Worm (Caenorhabditis elegans): ENCODE data around the gene F23B12.7.

The F23B12.7 gene

ce11 chrV:14476680-14477079 is 27.2 kb downstream of the F23B12.7 start, which contains the start of gene clec-54 (continued):
- TF ChIP-seq F49E8.2 (tag; optimal IDR thresholded peaks at IDR 0.05; ENCODE audit: borderline replicate concordance) (no peak), saeg-2 (GFP tag; IDR thresholded peaks at IDR 0.05) (no peak), snpc-4 (tag; optimal IDR thresholded peaks at IDR 0.05) (no peak), spr-1 (tag; optimal IDR thresholded peaks at IDR 0.05) (no peak), daf-8 (GFP tag; IDR thresholded peaks at IDR 0.05) (no peak), zfp-3 (GFP tag; conservative IDR thresholded peaks at IDR 0.05) (no peak), nhr-11 (tag; optimal IDR thresholded peaks at IDR 0.05) (no peak), D1046.2 (GFP tag; IDR thresholded peaks at IDR 0.05) (no peak), ceh-82 (tag; optimal IDR thresholded peaks at IDR 0.05) (no peak), gei-8 (GFP tag; optimal IDR thresholded peaks at IDR 0.05) (no peak), unc-62 (GFP tag; optimal IDR thresholded peaks at IDR 0.05 in 1 of 2) (peak in 1 of 2 experiments; percentile 43), unc-62 (tag; optimal IDR thresholded peaks at IDR 0.05) (no peak), R02D3.7 (tag; optimal IDR thresholded peaks at IDR 0.05) (no peak), nhr-76 (tag; optimal IDR thresholded peaks at IDR 0.05) (no peak), Y48G9A.11 (GFP tag; IDR thresholded peaks at IDR 0.05) (no peak), daf-16 (GFP tag; optimal IDR thresholded peaks at IDR 0.05) (no peak), daf-16 (tag; optimal IDR thresholded peaks at IDR 0.05) (peak; percentile 37), mdt-29 (GFP tag; IDR thresholded peaks at IDR 0.05) (no peak), mep-1 (tag; optimal IDR thresholded peaks at IDR 0.05) (no peak), fos-1 (tag; optimal IDR thresholded peaks at IDR 0.05) (no peak)

ce11 chrV:14478979-14479378 is 29.5 kb downstream of the F23B12.7 start, which contains the start of gene clec-55:
clec-55 (plus strand) TSS chrV:14479279.
- TF ChIP-seq set-16 (GFP tag; IDR thresholded peaks at IDR 0.05), result no peak
- no peak for TF ChIP-seq mes-2 (tag; optimal IDR thresholded peaks at IDR 0.05; ENCODE audit: poor library complexity, severe bottlenecking)
- no peak for TF ChIP-seq gei-8 (GFP tag; optimal IDR thresholded peaks at IDR 0.05)
- no peak for TF ChIP-seq lsy-2 (tag; optimal IDR thresholded peaks at IDR 0.05)
- no peak for TF ChIP-seq madf-5 (GFP tag; IDR thresholded peaks at IDR 0.05)
- TF ChIP-seq hif-1 (tag; optimal IDR thresholded peaks at IDR 0.05), result no peak
- no peak for TF ChIP-seq lin-1 (GFP tag; IDR thresholded peaks at IDR 0.05)
- TF ChIP-seq snpc-4 (tag; optimal IDR thresholded peaks at IDR 0.05), result no peak
- no peak for TF ChIP-seq Y105C5A.15 (GFP tag; IDR thresholded peaks at IDR 0.05)
- no peak for TF ChIP-seq hlh-30 (tag; optimal IDR thresholded peaks at IDR 0.05; ENCODE audit: insufficient read depth)
- TF ChIP-seq php-3 (GFP tag; IDR thresholded peaks at IDR 0.05), result no peak
- TF ChIP-seq T26A8.4 (GFP tag; IDR thresholded peaks at IDR 0.05), result no peak
- TF ChIP-seq aha-1 (tag), result no peak
- no peak for TF ChIP-seq daf-16 (GFP tag; optimal IDR thresholded peaks at IDR 0.05)
- no peak for TF ChIP-seq daf-16 (tag; optimal IDR thresholded peaks at IDR 0.05)
- TF ChIP-seq ztf-11 (tag; optimal IDR thresholded peaks at IDR 0.05), result no peak
- no peak for TF ChIP-seq egl-27 (tag; optimal IDR thresholded peaks at IDR 0.05)
- TF ChIP-seq F10B5.3 (tag; optimal IDR thresholded peaks at IDR 0.05), result no peak

- TF ChIP-seq set-16 (GFP tag; IDR thresholded peaks at IDR 0.05) (peak; percentile 83), daf-19 (GFP tag; conservative IDR thresholded peaks at IDR 0.05) (no peak)
These were observed 31.0 kb downstream of the F23B12.7 start for ce11 chrV:14480533-14480932.

- TF ChIP-seq daf-19 (GFP tag; conservative IDR thresholded peaks at IDR 0.05) (no peak), pqm-1 (tag; optimal IDR thresholded peaks at IDR 0.05) (peak; percentile 11)
These were observed 31.9 kb downstream of the F23B12.7 start, which contains the start of gene R02D5.7 for ce11 chrV:14481401-14481800. R02D5.7 (minus strand) TSS chrV:14481501.

ce11 chrV:14481987-14482386 is 32.5 kb downstream of the F23B12.7 start, which contains the start of gene R02D5.10:
R02D5.10 (plus strand) TSS chrV:14482287.
- no peak for TF ChIP-seq lim-7 (GFP tag; IDR thresholded peaks at IDR 0.05)
- no peak for TF ChIP-seq lin-13 (GFP tag; optimal IDR thresholded peaks at IDR 0.05)
- TF ChIP-seq madf-5 (GFP tag; IDR thresholded peaks at IDR 0.05), result no peak
- no peak for TF ChIP-seq mes-2 (tag; optimal IDR thresholded peaks at IDR 0.05; ENCODE audit: poor library complexity, severe bottlenecking)
- no peak for TF ChIP-seq nhr-42 (GFP tag; IDR thresholded peaks at IDR 0.05)

Data from whole organism, L4 larva.